Fruit fly (Drosophila melanogaster): ENCODE data around the gene Pect.

Gene Pect

dm6 chr2L:13219281-13220092 lies 15.9 kb downstream of the Pect start, which contains the start of the genes CG9426 and mRF1:
CG9426 (minus strand) TSS chr2L:13219923.
mRF1 (plus strand) TSS chr2L:13219979.
- TF ChIP-seq esn (GFP tag; optimal IDR thresholded peaks at IDR 0.05) (peak; percentile 47), vri (GFP tag; optimal IDR thresholded peaks at IDR 0.05) (no peak), fd85E (GFP tag; optimal IDR thresholded peaks at IDR 0.05) (no peak), CG3919 (GFP tag; optimal IDR thresholded peaks at IDR 0.05) (no peak), CG11902 (GFP tag; optimal IDR thresholded peaks at IDR 0.05) (no peak), Met (GFP tag; optimal IDR thresholded peaks at IDR 0.05) (no peak), lz (GFP tag; optimal IDR thresholded peaks at IDR 0.05) (peak; percentile 6), CG11762 (GFP tag; optimal IDR thresholded peaks at IDR 0.05; ENCODE audit: insufficient read depth) (no peak), cyc (GFP tag; optimal IDR thresholded peaks at IDR 0.05) (no peak), CG34406 (GFP tag; optimal IDR thresholded peaks at IDR 0.05) (no peak), CG8632 (GFP tag; optimal IDR thresholded peaks at IDR 0.05) (no peak), net (GFP tag; optimal IDR thresholded peaks at IDR 0.05) (no peak), fd59A (GFP tag; optimal IDR thresholded peaks at IDR 0.05) (no peak), CG10669 (GFP tag; optimal IDR thresholded peaks at IDR 0.05) (no peak), OdsH (GFP tag; optimal IDR thresholded peaks at IDR 0.05) (no peak), CG6854 (GFP tag; optimal IDR thresholded peaks at IDR 0.05) (no peak), Hr38 (GFP tag; optimal IDR thresholded peaks at IDR 0.05) (no peak), CG7368 (GFP tag; optimal IDR thresholded peaks at IDR 0.05) (no peak), CG16779 (tag; optimal IDR thresholded peaks at IDR 0.05) (no peak), Ets96B (tag; optimal IDR thresholded peaks at IDR 0.05) (no peak), Blimp-1 (GFP tag; optimal IDR thresholded peaks at IDR 0.05) (no peak), Lpt (GFP tag; optimal IDR thresholded peaks at IDR 0.05) (no peak), Sox15 (GFP tag; optimal IDR thresholded peaks at IDR 0.05) (no peak), CG1621 (tag; optimal IDR thresholded peaks at IDR 0.05) (no peak), Eip75B (GFP tag; optimal IDR thresholded peaks at IDR 0.05) (no peak), CG11294 (GFP tag; IDR thresholded peaks at IDR 0.05) (no peak), CG3032 (tag; optimal IDR thresholded peaks at IDR 0.05) (peak; percentile 21), spab (GFP tag; optimal IDR thresholded peaks at IDR 0.05) (no peak), Eip93F (GFP tag; optimal IDR thresholded peaks at IDR 0.05) (no peak), CG4318 (GFP tag; optimal IDR thresholded peaks at IDR 0.05) (no peak), salr (GFP tag; optimal IDR thresholded peaks at IDR 0.05) (no peak), Ets21C (GFP tag; optimal IDR thresholded peaks at IDR 0.05) (no peak), dac (GFP tag; optimal IDR thresholded peaks at IDR 0.05) (no peak), CG8319 (GFP tag; optimal IDR thresholded peaks at IDR 0.05) (no peak), acj6 (GFP tag; optimal IDR thresholded peaks at IDR 0.05) (no peak), ss (GFP tag; optimal IDR thresholded peaks at IDR 0.05) (no peak), eg (GFP tag; IDR thresholded peaks at IDR 0.05) (no peak), Hr39 (GFP tag; optimal IDR thresholded peaks at IDR 0.05) (no peak), Sox102F (GFP tag; optimal IDR thresholded peaks at IDR 0.05) (no peak), achi (GFP tag; optimal IDR thresholded peaks at IDR 0.05) (no peak), CG15336 (GFP tag; IDR thresholded peaks at IDR 0.05) (no peak), fkh (GFP tag; optimal IDR thresholded peaks at IDR 0.05) (peak; percentile 85), pdm3 (GFP tag; optimal IDR thresholded peaks at IDR 0.05) (no peak), Sox14 (GFP tag; optimal IDR thresholded peaks at IDR 0.05) (peak; percentile 65), CG32006 (GFP tag; optimal IDR thresholded peaks at IDR 0.05) (no peak), Smox (GFP tag; optimal IDR thresholded peaks at IDR 0.05) (no peak), Gug (GFP tag; IDR thresholded peaks at IDR 0.05) (no peak), svp (GFP tag) (peak; percentile 80), topi (GFP tag; optimal IDR thresholded peaks at IDR 0.05) (peak; percentile 46), CG6276 (GFP tag; optimal IDR thresholded peaks at IDR 0.05) (no peak), CG31627 (GFP tag; optimal IDR thresholded peaks at IDR 0.05) (peak; percentile 13), CG8119 (GFP tag; IDR thresholded peaks at IDR 0.05) (no peak)
